Fruit fly (Drosophila melanogaster) S2 (cell line): ENCODE data around the gene CG15330.

ENCODE experiments used
- CG8478 ChIP-seq: fragments of >200 bp; optimal IDR thresholded peaks from 2 replicates; lab custom pipeline; 2018
- CTCF ChIP-seq, 2 experiments: fragments of >200 bp; optimal IDR thresholded peaks; 2 replicates each; lab custom pipeline; 2018

DNA sequence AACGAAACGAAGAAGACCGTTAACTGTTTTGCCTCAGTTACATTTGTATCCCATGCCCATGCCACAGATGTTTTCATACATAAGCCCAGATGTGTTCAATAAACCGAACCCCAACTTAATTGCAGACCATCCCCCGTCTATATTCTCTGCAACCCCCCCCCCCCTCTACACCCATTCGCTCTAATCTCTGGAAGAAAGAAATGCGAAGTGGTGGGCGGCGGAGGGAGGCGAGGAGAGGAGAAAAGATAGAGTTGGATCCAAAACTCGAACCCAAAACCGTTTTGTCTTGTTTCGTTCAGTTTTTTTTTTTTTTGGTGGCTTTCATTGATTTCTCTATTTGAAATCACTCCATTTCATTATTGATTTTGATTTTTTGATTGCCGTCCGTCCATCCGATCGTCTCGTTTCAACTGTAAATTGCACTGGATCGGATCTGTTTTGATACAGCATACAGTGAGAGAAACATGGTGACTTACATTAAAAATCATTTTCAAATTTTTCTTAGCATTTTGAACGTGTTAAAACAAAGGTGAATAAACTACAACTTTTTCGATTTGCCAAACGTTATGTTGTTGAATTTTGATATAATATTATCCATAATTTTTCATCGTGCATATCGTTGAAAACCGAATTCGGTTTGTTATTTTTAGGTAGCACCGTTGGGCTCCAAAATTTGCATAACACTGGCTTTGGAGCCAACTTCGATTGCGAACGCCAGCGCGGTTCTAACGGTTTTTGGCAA lies 19.8 kb downstream of the CG15330 start:
- TF ChIP-seq CTCF (optimal IDR thresholded peaks at IDR 0.05; lab: Kevin White, UChicago) (no peak), CG8478 (lab: Kevin White, UChicago) (no peak)
